Fruit fly (Drosophila melanogaster) whole organism, embryonic: Measurements from ENCODE around the gene Epp.

Experiments
- CG10366 ChIP-seq: fragments of 200-800 bp; sonication (Bioruptor generic); IDR thresholded peaks from 2 replicates; pipeline ENCODE4 v1.3.6; 2022; ENCODE audit warnings: missing biosample characterization, missing genetic modification characterization
- CG30020 ChIP-seq: fragments of 200-800 bp; optimal IDR thresholded peaks from 2 replicates; lab custom pipeline; 2019; ENCODE audit warnings: missing biosample characterization, mild to moderate bottlenecking, missing genetic modification characterization, moderate library complexity
- CG4328 ChIP-seq: fragments of 200-800 bp; sonication (Bioruptor generic); optimal IDR thresholded peaks from 3 replicates; lab custom pipeline; 2017; ENCODE audit warnings: missing biosample characterization, missing genetic modification reagents, missing genetic modification characterization
- CG6854 ChIP-seq: fragments of 200-800 bp; sonication (Bioruptor generic); optimal IDR thresholded peaks from 3 replicates; lab custom pipeline; 2017; ENCODE audit warnings: missing biosample characterization, mild to moderate bottlenecking, missing genetic modification characterization
- Elba2 ChIP-seq: fragments of 200-800 bp; sonication (Bioruptor generic); optimal IDR thresholded peaks from 3 replicates; lab custom pipeline; 2016; ENCODE audit warnings: missing biosample characterization, missing genetic modification characterization
- Ravus ChIP-seq: fragments of 200-800 bp; sonication (Bioruptor generic); IDR thresholded peaks from 2 replicates; pipeline ENCODE4 v1.3.6; 2022; ENCODE audit warnings: missing biosample characterization, missing genetic modification characterization
- insv ChIP-seq, 2 experiments: fragments of 200-800 bp; sonication (Bioruptor generic); optimal IDR thresholded peaks; 3 replicates each; lab custom pipeline; 2016 to 2018; ENCODE audit warnings: missing biosample characterization in 2 of 2, missing genetic modification characterization in 2 of 2
- lmd ChIP-seq: fragments of 200-800 bp; sonication (Bioruptor generic); IDR thresholded peaks from 2 replicates; pipeline ENCODE4 v1.3.6; 2022; ENCODE audit warnings: missing biosample characterization, missing genetic modification characterization
- rib ChIP-seq: fragments of 200-800 bp; sonication (Bioruptor generic); IDR thresholded peaks from 2 replicates; pipeline ENCODE4 v1.3.6; 2022; ENCODE audit warnings: missing biosample characterization, missing genetic modification characterization

- TF ChIP-seq CG30020 (tag; lab: Kevin White, UChicago), result no peak
- TF ChIP-seq CG4328, result no peak
- TF ChIP-seq CG10366, result no peak
- TF ChIP-seq Ravus (GFP tag; lab: Robert Waterston, UW), result no peak
- TF ChIP-seq lmd, result no peak
- TF ChIP-seq insv (GFP tag; optimal IDR thresholded peaks at IDR 0.05; lab: Kevin White, UChicago), result no peak
- TF ChIP-seq CG6854, result no peak
- no peak for TF ChIP-seq rib
- no peak for TF ChIP-seq Elba2
Observed at dm6 chr3R:23955380-23955779, 37.3 kb downstream of the Epp start.
